Fruit fly (Drosophila melanogaster) S2 (cell line): ENCODE data around the gene GstD10.

Experiments used
- CG8478 ChIP-seq: fragments of >200 bp; optimal IDR thresholded peaks from 2 replicates; lab custom pipeline; 2018
- CTCF ChIP-seq, 2 experiments: fragments of >200 bp; optimal IDR thresholded peaks; 2 replicates each; lab custom pipeline; 2018

Gene GstD10

DNA sequence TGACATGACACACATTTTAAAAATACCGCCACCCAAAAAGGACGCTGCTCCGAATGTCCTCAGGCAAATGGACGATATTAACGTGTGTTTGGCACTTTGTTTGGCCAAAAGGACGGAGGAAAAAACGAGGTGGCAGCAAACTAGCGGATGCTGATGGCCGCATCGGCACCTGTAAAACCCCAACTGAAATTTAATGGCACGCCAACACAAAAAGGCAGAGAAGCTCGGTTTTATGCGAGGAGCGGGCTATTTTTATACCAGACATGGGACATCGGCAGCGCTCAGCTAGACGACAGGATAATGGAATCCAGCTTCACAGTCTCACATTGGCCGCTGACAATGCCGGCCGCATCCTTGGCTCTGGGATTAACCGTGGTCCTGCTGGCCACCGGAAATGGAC is 20.4 kb upstream of the GstD10 start, which contains the start of gene Sol1:
Gene Sol1, plus strand, starts transcription at position 301 of the 400 bp plus-strand sequence.
- TF ChIP-seq CG8478 (lab: Kevin White, UChicago): no peak
- TF ChIP-seq CTCF (optimal IDR thresholded peaks at IDR 0.05; lab: Kevin White, UChicago): no peak

DNA sequence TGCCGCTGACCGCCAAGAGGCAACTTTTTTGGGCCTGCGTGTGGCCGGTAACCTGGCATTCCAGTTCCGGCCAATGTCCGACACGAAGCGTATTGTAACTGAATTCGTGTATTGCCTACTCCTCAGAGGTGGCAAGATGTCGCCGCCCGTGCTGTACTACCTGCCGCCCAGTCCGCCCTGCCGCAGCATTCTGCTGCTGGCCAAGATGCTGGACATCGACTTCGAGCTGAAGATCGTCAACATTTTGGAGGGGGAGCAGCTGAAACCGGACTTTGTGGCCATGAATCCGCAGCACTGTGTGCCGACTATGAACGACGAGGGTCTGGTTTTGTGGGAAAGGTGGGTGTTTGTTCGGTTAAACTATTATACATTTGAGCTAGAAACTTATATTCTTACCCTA is 18.7 kb upstream of the GstD10 start:
- no peak for TF ChIP-seq CG8478 (lab: Kevin White, UChicago)
- no peak for TF ChIP-seq CTCF (optimal IDR thresholded peaks at IDR 0.05; lab: Kevin White, UChicago)

DNA sequence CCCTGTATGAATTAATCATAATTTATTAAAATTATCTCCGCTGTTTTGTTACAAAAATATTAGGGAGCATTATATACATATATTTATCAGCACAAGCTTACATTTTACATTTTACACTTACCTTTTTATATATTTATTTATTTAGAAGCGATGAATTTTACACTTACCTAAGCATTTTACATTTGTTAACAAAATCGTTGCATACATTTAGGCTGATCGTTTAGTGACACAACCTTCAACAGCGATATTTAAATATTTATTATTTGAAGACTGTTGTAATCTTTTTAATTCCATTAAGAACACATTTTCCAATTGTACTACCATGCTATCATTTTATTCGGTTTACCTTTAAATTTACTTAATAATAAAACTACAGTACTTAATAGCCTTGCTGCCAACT is 18.2 kb upstream of the GstD10 start:
- TF ChIP-seq CG8478 (lab: Kevin White, UChicago) (no peak), CTCF (optimal IDR thresholded peaks at IDR 0.05; lab: Kevin White, UChicago) (peak in 1 of 2 experiments; percentile 29)

DNA sequence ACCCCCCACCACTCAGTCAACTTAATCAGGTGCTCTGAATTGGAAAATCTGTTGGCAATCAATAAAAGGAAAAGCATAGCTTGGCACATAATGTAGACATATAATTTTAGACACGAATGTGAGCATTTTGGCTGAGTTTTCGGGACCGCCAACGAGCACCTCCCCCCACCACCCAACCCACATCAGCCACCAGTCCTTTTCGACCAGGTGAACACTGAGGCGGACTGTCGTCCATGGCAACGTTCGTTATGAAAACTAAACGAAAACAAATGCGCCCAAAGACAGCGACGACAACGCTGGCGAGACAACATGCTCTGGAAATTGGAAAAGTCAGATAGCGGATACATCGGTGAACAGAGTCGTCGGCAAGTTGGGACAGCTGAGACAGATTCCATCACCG is 17.5 kb upstream of the GstD10 start, which contains the start of gene GstD11:
Gene GstD11, plus strand, starts transcription at position 301 of the 400 bp plus-strand sequence.
- TF ChIP-seq CTCF (optimal IDR thresholded peaks at IDR 0.05; lab: Kevin White, UChicago) (no peak), CG8478 (lab: Kevin White, UChicago) (no peak)

DNA sequence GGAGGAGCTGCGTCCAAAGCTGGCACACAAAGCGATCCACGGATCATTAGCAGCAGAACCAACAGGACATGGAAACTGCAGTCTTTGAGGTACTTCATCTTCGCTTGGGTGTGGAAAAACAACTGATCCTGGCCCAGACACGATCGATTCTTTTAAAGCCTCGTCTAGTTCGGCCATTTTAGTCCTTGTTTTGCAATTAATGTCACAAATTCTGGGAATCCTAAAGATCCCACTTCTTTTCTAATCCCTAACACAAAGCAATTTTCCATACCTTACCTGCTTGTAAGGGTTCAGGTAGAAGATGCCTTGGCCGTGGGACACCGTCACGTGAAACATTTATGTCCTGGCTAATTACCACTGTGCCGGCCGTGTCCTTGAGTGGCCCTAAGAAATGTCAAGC is 17.0 kb upstream of the GstD10 start, which contains the start of gene CG10035:
Gene CG10035, minus strand, starts transcription at position 129 of the 400 bp plus-strand sequence.
- TF ChIP-seq CTCF (optimal IDR thresholded peaks at IDR 0.05; lab: Kevin White, UChicago): no peak
- TF ChIP-seq CG8478 (lab: Kevin White, UChicago): no peak

DNA sequence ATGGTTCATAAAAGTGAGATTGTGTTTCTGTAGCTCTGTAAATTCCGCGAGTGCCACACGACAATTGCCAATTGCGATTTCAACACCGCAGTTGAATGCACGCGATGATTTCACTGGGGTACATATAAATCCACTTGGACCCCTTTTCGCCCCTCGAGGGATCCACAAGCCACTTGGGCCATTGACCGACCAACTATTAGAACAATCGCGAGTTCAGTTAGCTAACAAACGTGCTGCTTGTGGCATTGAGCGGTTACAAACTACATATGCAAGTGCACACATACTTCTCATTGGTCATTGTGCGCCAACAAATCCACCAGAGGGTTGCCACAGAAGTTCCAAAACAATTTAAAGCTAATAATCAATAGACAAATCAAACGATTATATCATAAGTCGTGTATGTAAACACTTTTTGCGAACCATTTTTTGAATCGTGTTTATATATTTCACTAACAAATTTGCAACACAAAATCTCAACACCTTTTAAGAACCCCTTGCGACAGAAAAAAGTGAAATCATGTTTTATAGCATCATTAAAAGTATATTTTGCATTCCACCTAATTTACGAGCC is 15.7 kb upstream of the GstD10 start:
- TF ChIP-seq CTCF (optimal IDR thresholded peaks at IDR 0.05; lab: Kevin White, UChicago) (no peak), CG8478 (lab: Kevin White, UChicago) (no peak)

DNA sequence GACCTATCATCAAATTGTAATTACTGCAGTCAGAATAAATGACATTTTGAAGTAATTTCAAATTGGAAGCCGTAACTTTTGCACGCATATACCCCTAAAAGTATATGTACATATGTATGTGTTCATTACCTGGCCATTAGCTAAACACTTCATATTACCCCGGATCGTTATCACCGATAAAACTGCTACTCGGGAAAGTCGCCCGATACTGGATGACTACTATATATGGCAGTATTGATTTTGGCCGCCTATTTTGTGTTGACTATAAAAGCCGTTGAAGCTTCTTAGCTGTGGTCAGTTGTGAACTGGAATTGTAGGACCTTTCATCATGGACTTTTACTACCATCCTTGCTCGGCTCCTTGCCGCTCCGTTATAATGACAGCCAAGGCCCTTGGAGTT is 14.2 kb upstream of the GstD10 start, which contains the start of gene GstD8:
Gene GstD8, plus strand, starts transcription at position 301 of the 400 bp plus-strand sequence.
- no peak for TF ChIP-seq CTCF (optimal IDR thresholded peaks at IDR 0.05; lab: Kevin White, UChicago)
- TF ChIP-seq CG8478 (lab: Kevin White, UChicago): no peak

DNA sequence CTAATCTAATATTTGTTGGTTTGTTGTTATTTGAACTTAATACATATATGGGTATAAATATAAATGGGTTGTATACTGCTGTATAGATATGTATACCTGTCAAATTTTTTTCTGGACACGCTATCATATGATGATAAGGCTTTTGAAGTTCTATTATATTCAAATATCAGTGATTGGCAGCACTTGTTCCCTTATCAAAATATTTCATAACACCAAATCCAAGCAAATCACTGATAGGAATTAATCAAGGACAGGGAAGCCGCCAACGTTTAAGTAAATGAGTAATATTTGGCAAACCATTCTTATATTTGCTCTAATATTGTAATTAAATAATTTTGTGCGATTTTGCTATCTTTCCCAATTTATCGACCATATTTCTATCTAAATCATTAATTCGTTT is 13.7 kb upstream of the GstD10 start:
- TF ChIP-seq CG8478 (lab: Kevin White, UChicago) (no peak), CTCF (optimal IDR thresholded peaks at IDR 0.05; lab: Kevin White, UChicago) (no peak)

DNA sequence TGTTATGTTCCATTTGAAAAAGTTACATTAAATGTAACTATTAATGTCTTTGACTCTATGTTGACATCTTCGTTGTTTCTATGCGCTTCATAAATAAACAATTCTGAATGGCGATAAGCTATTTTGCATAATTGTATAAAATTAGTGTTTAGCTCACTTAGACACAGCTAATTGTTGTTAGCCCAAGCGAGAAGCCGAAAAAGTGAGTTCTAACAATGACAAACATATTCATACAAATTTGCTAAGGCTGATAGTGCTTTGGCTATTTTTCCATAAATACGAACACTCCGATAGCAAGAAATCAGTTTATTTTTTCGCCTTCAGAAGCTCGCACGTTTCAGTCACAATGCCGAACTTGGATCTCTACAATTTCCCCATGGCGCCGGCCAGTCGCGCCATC is 12.7 kb upstream of the GstD10 start, which contains the start of gene GstD7:
Gene GstD7, plus strand, starts transcription at position 301 of the 400 bp plus-strand sequence.
- TF ChIP-seq CTCF (optimal IDR thresholded peaks at IDR 0.05; lab: Kevin White, UChicago) (no peak), CG8478 (lab: Kevin White, UChicago) (no peak)

DNA sequence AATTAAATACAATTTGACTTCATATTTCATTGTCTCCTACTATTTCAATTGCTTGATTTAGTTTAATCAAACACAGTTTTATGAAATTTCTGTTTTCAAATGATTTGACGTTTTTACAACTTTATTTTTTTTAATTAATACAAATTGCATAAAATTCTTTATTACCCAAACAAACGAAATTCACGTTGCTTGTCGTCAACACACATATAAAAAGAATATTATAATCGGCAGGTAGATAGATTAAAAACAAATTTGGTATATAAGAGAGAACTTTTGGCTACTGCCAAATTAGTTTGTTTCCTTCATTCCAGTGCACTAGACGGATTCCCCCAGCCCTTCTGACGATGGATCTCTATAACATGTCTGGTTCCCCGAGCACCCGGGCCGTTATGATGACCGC is 11.3 kb upstream of the GstD10 start, which contains the start of gene GstD6:
Gene GstD6, plus strand, starts transcription at position 301 of the 400 bp plus-strand sequence.
- TF ChIP-seq CTCF (optimal IDR thresholded peaks at IDR 0.05; lab: Kevin White, UChicago) (no peak), CG8478 (lab: Kevin White, UChicago) (no peak)

DNA sequence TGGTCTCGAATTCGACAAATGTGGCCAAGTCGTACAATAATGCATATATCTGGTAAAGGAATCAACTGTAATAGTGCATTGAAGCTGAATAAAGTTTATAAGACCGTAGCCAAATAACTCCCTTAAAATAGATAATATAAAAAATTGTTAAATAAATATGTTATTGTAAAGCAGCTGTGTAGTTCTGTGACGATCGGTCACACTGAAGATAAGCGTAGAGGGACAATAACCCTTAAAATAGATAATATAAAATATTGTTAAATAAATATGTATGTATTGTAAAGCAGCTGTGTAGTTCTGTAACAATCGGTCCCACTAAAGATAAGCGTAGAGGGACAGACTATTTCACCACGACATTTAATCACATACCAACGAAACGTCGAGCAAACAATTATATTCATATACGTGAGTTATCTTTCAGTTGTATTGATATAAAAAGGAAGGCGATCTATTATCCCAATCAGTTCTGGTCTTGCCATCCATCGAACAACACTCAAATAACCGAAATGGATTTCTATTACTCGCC is 9.8 kb upstream of the GstD10 start, which contains the start of gene GstD5:
Gene GstD5, plus strand, starts transcription at position 476 of the 526 bp plus-strand sequence.
- TF ChIP-seq CTCF (optimal IDR thresholded peaks at IDR 0.05; lab: Kevin White, UChicago) (no peak), CG8478 (lab: Kevin White, UChicago) (no peak)

DNA sequence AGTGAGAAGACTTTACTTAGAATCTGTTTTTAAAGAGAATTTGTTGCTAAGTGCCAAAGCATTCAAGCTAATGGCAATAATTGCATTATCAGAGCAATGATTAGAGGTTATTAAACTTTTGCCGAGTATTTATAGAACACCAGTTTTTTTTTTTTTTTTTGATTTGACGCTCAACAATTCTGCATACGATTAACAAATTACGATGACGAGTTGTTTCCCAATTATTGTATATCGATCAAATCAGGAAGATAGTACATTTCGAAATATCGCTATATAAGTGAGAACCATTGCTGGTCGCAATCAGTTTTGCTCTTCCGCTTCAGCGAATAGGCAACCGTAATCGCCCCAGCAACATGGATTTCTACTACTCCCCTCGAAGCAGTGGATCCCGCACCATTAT is 8.3 kb upstream of the GstD10 start, which contains the start of gene GstD4:
Gene GstD4, plus strand, starts transcription at position 301 of the 400 bp plus-strand sequence.
- TF ChIP-seq CG8478 (lab: Kevin White, UChicago): no peak

DNA sequence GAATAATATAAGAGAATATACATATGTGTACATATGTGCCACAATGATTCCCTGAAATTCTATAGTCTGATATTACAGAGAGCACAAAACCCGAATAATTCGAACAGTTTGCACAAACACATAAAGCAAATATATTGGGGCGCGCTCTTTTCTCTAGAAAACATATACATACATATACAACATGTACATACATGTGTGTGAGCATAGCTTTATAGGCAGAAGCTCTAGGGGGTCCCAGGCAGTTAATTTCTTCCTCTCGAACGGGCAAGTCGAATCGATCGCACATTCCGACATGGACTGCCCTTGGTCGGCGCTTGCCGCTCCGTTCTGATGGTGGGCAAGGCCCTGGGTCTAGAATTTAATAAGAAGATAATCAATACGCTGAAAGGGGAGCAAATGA is 7.3 kb upstream of the GstD10 start, which contains the start of gene GstD3:
Gene GstD3, plus strand, starts transcription at position 269 of the 400 bp plus-strand sequence.
- TF ChIP-seq CG8478 (lab: Kevin White, UChicago): no peak

DNA sequence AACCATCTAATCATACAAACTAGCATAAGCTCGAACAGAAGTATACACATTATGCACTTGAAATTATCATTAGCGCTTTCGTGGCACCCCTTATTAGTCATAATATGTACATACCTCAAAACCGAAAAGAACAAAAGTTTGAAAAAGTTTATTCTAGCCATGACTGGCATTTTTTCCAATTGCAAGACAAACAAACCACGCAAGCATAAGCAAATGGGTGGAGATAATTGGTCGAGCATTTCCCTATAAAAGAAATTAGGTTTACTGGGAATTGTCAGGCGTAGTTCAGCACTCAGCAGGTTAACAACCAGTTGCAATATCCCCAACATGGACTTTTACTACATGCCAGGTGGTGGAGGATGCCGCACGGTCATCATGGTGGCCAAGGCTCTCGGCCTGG is 6.1 kb upstream of the GstD10 start, which contains the start of gene GstD2:
Gene GstD2, plus strand, starts transcription at position 301 of the 400 bp plus-strand sequence.
- TF ChIP-seq CG8478 (lab: Kevin White, UChicago): no peak
- no peak for TF ChIP-seq CTCF (optimal IDR thresholded peaks at IDR 0.05; lab: Kevin White, UChicago)

DNA sequence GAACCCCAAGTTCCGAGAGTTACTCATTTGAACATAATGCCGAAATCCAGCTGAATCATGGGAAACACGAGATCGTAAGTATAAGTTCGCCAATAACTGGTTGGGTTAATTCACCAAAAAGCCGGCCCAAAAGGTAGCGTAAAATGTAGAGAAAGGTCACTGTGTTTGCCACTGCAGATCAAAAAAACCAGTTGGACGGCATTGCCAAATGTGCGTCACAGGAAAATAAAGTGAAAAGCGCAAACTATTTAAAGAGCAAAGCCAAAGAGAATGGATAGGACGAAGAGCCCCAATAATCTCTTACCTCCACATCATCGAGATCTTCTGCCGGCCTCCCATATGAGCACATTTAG is 5.1 kb upstream of the GstD10 start:
- TF ChIP-seq CTCF (optimal IDR thresholded peaks at IDR 0.05; lab: Kevin White, UChicago) (no peak), CG8478 (lab: Kevin White, UChicago) (no peak)
